Fruit fly (Drosophila melanogaster): ENCODE measurements around the gene CG32354.

dm6 chr3L:8391240-8391639, 30.8 kb downstream of the CG32354 start, which contains the start of gene Jon66Ci:
- TF ChIP-seq Mnt (GFP tag; optimal IDR thresholded peaks at IDR 0.05) (no peak), CG5204 (GFP tag; optimal IDR thresholded peaks at IDR 0.05) (no peak), toe (GFP tag; optimal IDR thresholded peaks at IDR 0.05) (no peak), CG14711 (tag; optimal IDR thresholded peaks at IDR 0.05) (no peak), CG12768 (GFP tag; optimal IDR thresholded peaks at IDR 0.05) (no peak), CG11617 (GFP tag; optimal IDR thresholded peaks at IDR 0.05) (no peak), CG1620 (GFP tag; optimal IDR thresholded peaks at IDR 0.05) (no peak), CG33017 (tag; optimal IDR thresholded peaks at IDR 0.05) (no peak), CG7045 (GFP tag; optimal IDR thresholded peaks at IDR 0.05) (no peak), Crg-1 (GFP tag; optimal IDR thresholded peaks at IDR 0.05) (no peak), CG7101 (tag; optimal IDR thresholded peaks at IDR 0.05) (no peak), pad (GFP tag; optimal IDR thresholded peaks at IDR 0.05) (no peak), tj (GFP tag; optimal IDR thresholded peaks at IDR 0.05) (no peak)

Measured in whole organism, adult.